Fruit fly (Drosophila melanogaster) whole organism, adult: ENCODE data around the gene Rbcn-3A.

Experiments used
- CG11617 ChIP-seq: fragments of 200-800 bp; sonication (Bioruptor generic); optimal IDR thresholded peaks from 2 replicates; lab custom pipeline; 2017; ENCODE audit warnings: mild to moderate bottlenecking, missing biosample characterization, missing genetic modification reagents, missing genetic modification characterization
- CG14711 ChIP-seq: fragments of 200-800 bp; sonication (Bioruptor generic); optimal IDR thresholded peaks from 2 replicates; lab custom pipeline; 2018; ENCODE audit warnings: missing biosample characterization, mild to moderate bottlenecking, missing genetic modification characterization, moderate library complexity
- Clk ChIP-seq: fragments of 200-800 bp; sonication (Bioruptor generic); optimal IDR thresholded peaks from 2 replicates; lab custom pipeline; 2017; ENCODE audit warnings: missing biosample characterization, missing genetic modification characterization
- Mnt ChIP-seq: fragments of 200-800 bp; sonication (Bioruptor generic); optimal IDR thresholded peaks from 2 replicates; lab custom pipeline; 2016; ENCODE audit warnings: missing biosample characterization, mild to moderate bottlenecking, missing genetic modification characterization
- kay ChIP-seq: fragments of 200-800 bp; sonication (Bioruptor generic); peaks from one replicate; lab custom pipeline; 2016; ENCODE audit warnings: missing biosample characterization, missing genetic modification characterization, borderline replicate concordance
- tj ChIP-seq: fragments of 200-800 bp; sonication (Bioruptor generic); optimal IDR thresholded peaks from 3 replicates; lab custom pipeline; 2017; ENCODE audit warnings: missing biosample characterization, mild to moderate bottlenecking, missing genetic modification characterization, moderate library complexity

- TF ChIP-seq Mnt (GFP tag; lab: Kevin White, UChicago) (peak; percentile 76), tj (no peak), Clk (GFP tag; lab: Kevin White, UChicago) (no peak), CG14711 (peak; percentile 10), CG11617 (GFP tag; lab: Kevin White, UChicago) (no peak), kay (GFP tag; lab: Kevin White, UChicago) (no peak)
These were observed 35.4 kb downstream of the Rbcn-3A start, which contains the start of gene Efr for dm6 chrX:6219845-6220345.
